Worm (Caenorhabditis elegans): ENCODE measurements around the gene H01M10.2.

Gene H01M10.2

ce11 chrX:2536246-2536772, 49.2 kb downstream of the H01M10.2 start (continued):
- TF ChIP-seq daf-12 (tag; optimal IDR thresholded peaks at IDR 0.05) (no peak), nhr-11 (tag; optimal IDR thresholded peaks at IDR 0.05) (peak; percentile 73), snpc-4 (tag; optimal IDR thresholded peaks at IDR 0.05) (peak; percentile 87), pha-4 (tag; optimal IDR thresholded peaks at IDR 0.05) (peak; percentile 95), unc-39 (tag; optimal IDR thresholded peaks at IDR 0.05) (no peak), unc-62 (GFP tag; optimal IDR thresholded peaks at IDR 0.05) (peak; percentile 52), jun-1 (tag; optimal IDR thresholded peaks at IDR 0.05) (peak; percentile 37), nhr-12 (tag; optimal IDR thresholded peaks at IDR 0.05) (no peak), ceh-82 (tag; optimal IDR thresholded peaks at IDR 0.05) (peak; percentile 63), ceh-16 (tag; optimal IDR thresholded peaks at IDR 0.05) (no peak)
